Worm (Caenorhabditis elegans) whole organism, midembryonic: ENCODE results near the gene C16C8.14.
"Not testable (repeated sequence)": the region's sequence is repeated elsewhere in the genome, so short reads cannot be mapped to it uniquely, and the experiment has no call there.

ENCODE experiments used
- T22C8.4 ChIP-seq: fragments of 200-800 bp; sonication (Bioruptor generic); IDR thresholded peaks from 2 replicates; pipeline ENCODE4 v1.3.6; 2022; ENCODE audit warnings: missing genetic modification characterization, missing compliant biosample characterization
- cog-1 ChIP-seq: sonication (generic microtip); optimal IDR thresholded peaks from 2 replicates; lab custom pipeline; 2016; ENCODE audit warnings: missing genetic modification characterization, missing compliant biosample characterization
- flt-1 ChIP-seq: fragments of 200-800 bp; sonication (Bioruptor generic); IDR thresholded peaks from 2 replicates; pipeline ENCODE4 v1.3.6; 2022; ENCODE audit warnings: missing genetic modification characterization, missing compliant biosample characterization
- klf-2 ChIP-seq: fragments of 200-800 bp; sonication (Bioruptor generic); conservative IDR thresholded peaks from 2 replicates; pipeline ENCODE4 v1.3.6; 2022; ENCODE audit warnings: missing genetic modification reagents, missing genetic modification characterization, missing compliant biosample characterization
- med-1 ChIP-seq: sonication (generic microtip); optimal IDR thresholded peaks from 2 replicates; lab custom pipeline; 2017; ENCODE audit warnings: missing genetic modification characterization, mild to moderate bottlenecking, missing compliant biosample characterization, antibody characterized with exemption, missing genetic modification reagents; ENCODE audit not compliant: insufficient read depth
- ref-1 ChIP-seq: fragments of 200-800 bp; sonication (Bioruptor generic); conservative IDR thresholded peaks from 2 replicates; pipeline ENCODE4 v1.3.6; 2022; ENCODE audit warnings: missing genetic modification reagents, missing genetic modification characterization, missing compliant biosample characterization
- tab-1 ChIP-seq: fragments of 200-800 bp; sonication (Bioruptor generic); IDR thresholded peaks from 2 replicates; pipeline ENCODE4 v1.3.6; 2022; ENCODE audit warnings: missing genetic modification characterization, missing compliant biosample characterization
- ztf-23 ChIP-seq: fragments of 200-800 bp; sonication (Bioruptor generic); IDR thresholded peaks from 2 replicates; pipeline ENCODE4 v1.3.6; 2022; ENCODE audit warnings: missing genetic modification reagents, missing genetic modification characterization, missing compliant biosample characterization
- ztf-29 ChIP-seq: fragments of 200-800 bp; sonication (Bioruptor generic); IDR thresholded peaks from 2 replicates; pipeline ENCODE4 v1.3.6; 2022; ENCODE audit warnings: missing genetic modification reagents, missing genetic modification characterization, missing compliant biosample characterization

C16C8.14 gene

ce11 chrII:3449514-3449913 lies at the start of gene C16C8.14:
Gene C16C8.14 (plus strand): TSS chrII:3449814.
- not testable (repeated sequence) for TF ChIP-seq tab-1 (GFP tag; lab: Robert Waterston, UW); cog-1 (tag; lab: Kevin White, UChicago); flt-1

ce11 chrII:3402854-3403253 lies 46.8 kb upstream of the C16C8.14 start, which contains the start of gene nep-10:
Gene nep-10 (minus strand): TSS chrII:3402954.
- TF ChIP-seq med-1 (GFP tag; lab: Kevin White, UChicago) (no peak), flt-1 (no peak), cog-1 (tag; lab: Kevin White, UChicago) (no peak), tab-1 (GFP tag; lab: Robert Waterston, UW) (no peak), ztf-29 (GFP tag; lab: Robert Waterston, UW) (no peak), klf-2 (GFP tag; lab: Robert Waterston, UW) (no peak), ztf-23 (no peak), ref-1 (GFP tag; lab: Robert Waterston, UW) (no peak), T22C8.4 (GFP tag; lab: Robert Waterston, UW) (no peak)

ce11 chrII:3403535-3403934 lies 46.1 kb upstream of the C16C8.14 start, which contains the start of gene nep-8:
Gene nep-8 (plus strand): TSS chrII:3403835.
- TF ChIP-seq flt-1 (no peak), med-1 (GFP tag; lab: Kevin White, UChicago) (no peak), ref-1 (GFP tag; lab: Robert Waterston, UW) (no peak), tab-1 (GFP tag; lab: Robert Waterston, UW) (no peak), T22C8.4 (GFP tag; lab: Robert Waterston, UW) (no peak), ztf-29 (GFP tag; lab: Robert Waterston, UW) (no peak)

ce11 chrII:3414383-3414910 lies 35.2 kb upstream of the C16C8.14 start, which contains the start of the genes F18A12.7 and F18A12.2:
Gene F18A12.7 (minus strand): TSS chrII:3414483.
Gene F18A12.2 (plus strand): TSS chrII:3414860.
- no peak for TF ChIP-seq ztf-29 (GFP tag; lab: Robert Waterston, UW)
- no peak for TF ChIP-seq ref-1 (GFP tag; lab: Robert Waterston, UW)
- TF ChIP-seq T22C8.4 (GFP tag; lab: Robert Waterston, UW) = no peak
- TF ChIP-seq med-1 (GFP tag; lab: Kevin White, UChicago) = no peak
- TF ChIP-seq flt-1 = no peak
- no peak for TF ChIP-seq ztf-23

- TF ChIP-seq tab-1 (GFP tag; lab: Robert Waterston, UW) (no peak), ztf-23 (no peak), T22C8.4 (GFP tag; lab: Robert Waterston, UW) (no peak), ref-1 (GFP tag; lab: Robert Waterston, UW) (no peak)
Observed at ce11 chrII:3416528-3416927, 33.1 kb upstream of the C16C8.14 start, which contains the start of gene nep-6. Gene nep-6 (plus strand): TSS chrII:3416828.

ce11 chrII:3422938-3423337 lies 26.7 kb upstream of the C16C8.14 start:
- TF ChIP-seq ref-1 (GFP tag; lab: Robert Waterston, UW) = no peak
- TF ChIP-seq ztf-23 = no peak
- no peak for TF ChIP-seq T22C8.4 (GFP tag; lab: Robert Waterston, UW)
- TF ChIP-seq ztf-29 (GFP tag; lab: Robert Waterston, UW) = no peak
- no peak for TF ChIP-seq tab-1 (GFP tag; lab: Robert Waterston, UW)
- TF ChIP-seq flt-1 = no peak
- TF ChIP-seq klf-2 (GFP tag; lab: Robert Waterston, UW) = no peak
- TF ChIP-seq cog-1 (tag; lab: Kevin White, UChicago) = no peak
- TF ChIP-seq med-1 (GFP tag; lab: Kevin White, UChicago) = no peak

ce11 chrII:3425433-3425832 lies 24.2 kb upstream of the C16C8.14 start, which contains the start of gene nep-11:
Gene nep-11 (minus strand): TSS chrII:3425533.
- TF ChIP-seq ztf-29 (GFP tag; lab: Robert Waterston, UW) (no peak), klf-2 (GFP tag; lab: Robert Waterston, UW) (no peak), ref-1 (GFP tag; lab: Robert Waterston, UW) (no peak), ztf-23 (no peak), tab-1 (GFP tag; lab: Robert Waterston, UW) (no peak), med-1 (GFP tag; lab: Kevin White, UChicago) (no peak), T22C8.4 (GFP tag; lab: Robert Waterston, UW) (no peak), flt-1 (no peak)

- TF ChIP-seq T22C8.4 (GFP tag; lab: Robert Waterston, UW) = 0 out of 2 replicates have a peak, but pooled peaks have one; percentile 16
- TF ChIP-seq cog-1 (tag; lab: Kevin White, UChicago) = no peak
- TF ChIP-seq ztf-23 = peak; percentile 56; the same call in 1 of the 2 replicates
Observed at ce11 chrII:3428158-3428704, 21.4 kb upstream of the C16C8.14 start.

- TF ChIP-seq tab-1 (GFP tag; lab: Robert Waterston, UW) (no peak), med-1 (GFP tag; lab: Kevin White, UChicago) (no peak), flt-1 (no peak), T22C8.4 (GFP tag; lab: Robert Waterston, UW) (no peak)
Observed at ce11 chrII:3429400-3429799, 20.2 kb upstream of the C16C8.14 start, which contains the start of gene C16C8.18. Gene C16C8.18 (plus strand): TSS chrII:3429700.

ce11 chrII:3434893-3435503 lies 14.6 kb upstream of the C16C8.14 start:
- TF ChIP-seq tab-1 (GFP tag; lab: Robert Waterston, UW) (no peak), cog-1 (tag; lab: Kevin White, UChicago) (no peak), ref-1 (GFP tag; lab: Robert Waterston, UW) (no peak), flt-1 (no peak), med-1 (GFP tag; lab: Kevin White, UChicago) (no peak), ztf-29 (GFP tag; lab: Robert Waterston, UW) (no peak), T22C8.4 (GFP tag; lab: Robert Waterston, UW) (no peak), klf-2 (GFP tag; lab: Robert Waterston, UW) (no peak), ztf-23 (no peak)
